Worm (Caenorhabditis elegans) whole organism, early embryonic: ENCODE measurements around the gene dos-2.

Experiments
- B0310.2 ChIP-seq: sonication (generic microtip); optimal IDR thresholded peaks from 2 replicates; lab custom pipeline; 2016; ENCODE audit warnings: mild to moderate bottlenecking, missing genetic modification characterization, missing compliant biosample characterization
- F13C5.2 ChIP-seq: sonication (generic microtip); optimal IDR thresholded peaks from 2 replicates; lab custom pipeline; 2017; ENCODE audit warnings: mild to moderate bottlenecking, missing genetic modification characterization, inconsistent platforms, missing compliant biosample characterization
- aly-1 ChIP-seq: sonication (generic microtip); optimal IDR thresholded peaks from 2 replicates; lab custom pipeline; 2016; ENCODE audit warnings: missing genetic modification characterization, missing compliant biosample characterization
- ama-1 ChIP-seq: fragments of 150-350 bp; optimal IDR thresholded peaks from 2 replicates; lab custom pipeline; 2014
- ceh-13 ChIP-seq: fragments of 200-800 bp; sonication (Bioruptor generic); optimal IDR thresholded peaks from 2 replicates; lab custom pipeline; 2018; ENCODE audit warnings: mild to moderate bottlenecking, missing genetic modification characterization, missing compliant biosample characterization
- ceh-36 ChIP-seq: sonication (generic microtip); optimal IDR thresholded peaks from 2 replicates; lab custom pipeline; 2016; ENCODE audit warnings: missing genetic modification characterization, inconsistent platforms, missing compliant biosample characterization
- ets-7 ChIP-seq: sonication (generic microtip); optimal IDR thresholded peaks from 2 replicates; lab custom pipeline; 2016; ENCODE audit warnings: missing genotype, missing genetic modification characterization, missing compliant biosample characterization
- flt-1 ChIP-seq: fragments of 200-800 bp; sonication (Bioruptor generic); IDR thresholded peaks from 2 replicates; pipeline ENCODE4 v1.3.6; 2022; ENCODE audit warnings: missing genetic modification characterization, missing compliant biosample characterization
- hmbx-1 ChIP-seq: sonication (generic microtip); optimal IDR thresholded peaks from 2 replicates; lab custom pipeline; 2016; ENCODE audit warnings: mild to moderate bottlenecking, missing genetic modification characterization, missing compliant biosample characterization
- hmg-4 ChIP-seq: fragments of 200-800 bp; sonication (Bioruptor generic); optimal IDR thresholded peaks from 2 replicates; lab custom pipeline; 2018; ENCODE audit warnings: mild to moderate bottlenecking, missing genetic modification characterization, missing compliant biosample characterization
- hnd-1 ChIP-seq: sonication (generic microtip); optimal IDR thresholded peaks from 2 replicates; lab custom pipeline; 2016; ENCODE audit warnings: missing genetic modification characterization, missing compliant biosample characterization
- pes-1 ChIP-seq: fragments of 200-800 bp; sonication (Bioruptor generic); IDR thresholded peaks from 2 replicates; pipeline ENCODE4 v1.3.6; 2022; ENCODE audit warnings: missing genetic modification reagents, missing genetic modification characterization, missing compliant biosample characterization
- scrt-1 ChIP-seq: fragments of 200-800 bp; sonication (Bioruptor generic); IDR thresholded peaks from 2 replicates; pipeline ENCODE4 v1.3.6; 2022; ENCODE audit warnings: missing genetic modification characterization, missing compliant biosample characterization
- sea-1 ChIP-seq: fragments of 200-800 bp; sonication (Bioruptor generic); conservative IDR thresholded peaks from 2 replicates; pipeline ENCODE4 v1.3.6; 2022; ENCODE audit warnings: missing genetic modification characterization, missing compliant biosample characterization
- tbx-11 ChIP-seq: fragments of 200-800 bp; sonication (Bioruptor generic); IDR thresholded peaks from 2 replicates; pipeline ENCODE4 v1.3.6; 2022; ENCODE audit warnings: missing genetic modification characterization, missing compliant biosample characterization
- tbx-37 ChIP-seq: fragments of 200-800 bp; sonication (Bioruptor generic); conservative IDR thresholded peaks from 2 replicates; pipeline ENCODE4 v1.3.6; 2022; ENCODE audit warnings: missing genetic modification reagents, missing genetic modification characterization, missing compliant biosample characterization
- tra-4 ChIP-seq: sonication (generic microtip); optimal IDR thresholded peaks from 2 replicates; lab custom pipeline; 2017; ENCODE audit warnings: missing genetic modification characterization, missing compliant biosample characterization

Gene dos-2

DNA sequence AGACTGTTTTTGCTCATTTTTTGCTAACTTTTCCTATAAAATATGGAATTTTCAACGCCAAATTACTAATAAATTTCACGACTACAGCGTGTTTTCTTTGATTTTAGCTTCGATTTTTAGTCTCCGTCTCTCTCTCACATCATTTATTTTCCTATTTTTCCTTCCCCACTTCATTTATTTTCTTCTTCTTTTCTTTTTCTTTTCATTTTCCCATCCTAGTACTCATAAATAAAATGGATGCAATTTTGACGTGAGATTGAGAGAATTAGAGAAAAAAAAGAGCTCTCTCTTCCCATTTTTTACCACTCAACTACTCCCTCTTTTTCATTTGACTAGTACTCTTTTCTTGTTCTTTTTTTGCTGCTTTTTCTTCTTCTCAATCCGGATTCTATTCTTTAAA, 15.8 kb upstream of the dos-2 start:
- TF ChIP-seq aly-1 (tag; lab: Kevin White, UChicago), result no peak
- TF ChIP-seq tra-4 (tag; lab: Kevin White, UChicago), result no peak
- no peak for TF ChIP-seq pes-1 (GFP tag; lab: Robert Waterston, UW)

DNA sequence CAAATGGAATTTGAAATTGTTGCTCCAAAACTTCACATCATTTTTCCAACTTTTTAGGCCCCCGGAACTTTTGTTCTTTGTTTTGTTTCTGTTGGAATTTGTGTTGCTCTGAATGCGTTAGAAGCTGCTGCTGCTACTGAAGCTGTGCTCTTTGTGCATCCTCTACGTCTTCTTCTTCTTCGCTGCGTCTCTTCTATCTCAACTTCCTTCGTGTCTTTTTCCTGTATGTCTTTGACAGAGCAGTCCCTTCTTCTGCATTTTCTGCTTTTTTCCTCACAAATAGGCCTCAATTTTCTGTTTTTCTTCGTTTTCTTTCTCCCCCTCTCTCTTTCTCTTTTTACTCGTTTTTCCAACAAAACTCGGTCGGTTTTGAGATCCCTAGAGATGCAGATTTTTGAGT, 14.8 kb upstream of the dos-2 start:
- TF ChIP-seq pes-1 (GFP tag; lab: Robert Waterston, UW) (no peak), hmbx-1 (tag; lab: Kevin White, UChicago) (no peak), tra-4 (tag; lab: Kevin White, UChicago) (no peak), B0310.2 (tag; lab: Kevin White, UChicago) (no peak), ama-1 (lab: Kevin White, UChicago) (no peak), sea-1 (GFP tag; lab: Robert Waterston, UW) (no peak), aly-1 (tag; lab: Kevin White, UChicago) (no peak)

DNA sequence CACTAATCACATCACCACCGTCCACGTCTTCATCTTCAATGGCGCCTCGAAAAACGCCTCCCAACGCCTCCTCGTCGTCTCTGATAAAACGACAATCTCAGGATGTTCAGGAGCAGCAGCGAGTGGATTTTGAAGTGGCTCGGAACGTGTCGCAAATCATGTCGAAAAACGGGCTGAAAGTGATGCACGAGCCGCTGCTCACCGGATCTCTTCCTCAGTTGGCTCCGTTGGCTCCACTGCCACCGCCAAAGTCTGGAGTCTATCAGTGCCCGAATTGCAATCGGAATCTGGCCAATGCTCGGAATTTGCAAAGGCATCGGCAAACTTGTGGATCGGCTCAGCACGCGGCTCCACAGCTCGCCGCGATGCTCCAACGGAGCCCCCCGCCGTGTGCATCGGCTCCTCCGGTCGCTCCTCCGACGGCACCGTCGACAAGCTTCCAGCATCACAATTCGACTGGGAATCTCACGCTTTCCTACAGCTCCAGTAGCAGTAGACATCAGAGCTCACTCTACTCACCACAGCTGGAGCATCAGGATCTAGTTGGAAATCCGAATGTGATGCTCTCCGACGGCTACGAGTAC, 11.6 kb upstream of the dos-2 start:
- TF ChIP-seq ceh-36 (tag; lab: Kevin White, UChicago) (no peak), pes-1 (GFP tag; lab: Robert Waterston, UW) (no peak), hnd-1 (tag; lab: Kevin White, UChicago) (no peak), hmbx-1 (tag; lab: Kevin White, UChicago) (no peak), ets-7 (tag; lab: Kevin White, UChicago) (no peak), tbx-37 (no peak), aly-1 (tag; lab: Kevin White, UChicago) (no peak), tbx-11 (GFP tag; lab: Robert Waterston, UW) (no peak), tra-4 (tag; lab: Kevin White, UChicago) (no peak), B0310.2 (tag; lab: Kevin White, UChicago) (no peak), hmg-4 (GFP tag; lab: Kevin White, UChicago) (no peak), ceh-13 (no peak), sea-1 (GFP tag; lab: Robert Waterston, UW) (no peak), F13C5.2 (no peak)

DNA sequence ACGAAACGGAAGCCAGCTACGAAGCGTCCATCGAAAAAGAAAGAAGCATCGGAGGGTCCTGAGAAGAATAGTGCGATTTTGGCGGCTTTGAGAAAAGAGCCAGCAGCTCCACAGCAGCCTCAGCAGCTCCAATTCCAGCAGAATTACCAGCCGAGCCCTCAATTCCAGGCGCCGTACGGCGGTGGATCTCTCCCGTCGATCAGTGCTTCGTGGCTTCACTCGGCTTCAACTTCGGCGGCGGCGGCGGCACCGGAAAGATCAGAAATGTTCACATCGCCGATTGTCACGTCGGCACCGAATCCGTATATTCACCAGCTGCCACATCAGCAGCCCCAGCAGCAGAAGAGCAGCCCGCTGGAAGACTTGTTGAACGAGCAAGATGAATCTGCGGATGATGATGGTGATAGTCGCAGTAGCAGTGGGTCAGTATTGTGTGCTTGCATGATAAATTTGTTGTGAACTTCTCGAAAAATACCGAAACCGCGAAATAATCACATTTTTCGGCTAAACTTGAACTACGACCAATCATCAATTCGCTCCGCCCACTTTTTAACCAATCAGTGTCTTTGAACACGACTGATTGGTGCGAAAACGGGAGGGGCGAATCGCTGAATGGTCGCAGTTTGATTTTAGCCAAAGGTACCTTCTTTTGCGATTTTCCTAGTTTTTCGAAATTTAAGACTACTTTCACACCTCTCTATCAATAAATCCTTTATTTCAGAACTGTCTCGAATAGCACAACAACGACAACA, 10.2 kb upstream of the dos-2 start:
- TF ChIP-seq hmbx-1 (tag; lab: Kevin White, UChicago) (no peak), flt-1 (GFP tag; lab: Robert Waterston, UW) (no peak)

DNA sequence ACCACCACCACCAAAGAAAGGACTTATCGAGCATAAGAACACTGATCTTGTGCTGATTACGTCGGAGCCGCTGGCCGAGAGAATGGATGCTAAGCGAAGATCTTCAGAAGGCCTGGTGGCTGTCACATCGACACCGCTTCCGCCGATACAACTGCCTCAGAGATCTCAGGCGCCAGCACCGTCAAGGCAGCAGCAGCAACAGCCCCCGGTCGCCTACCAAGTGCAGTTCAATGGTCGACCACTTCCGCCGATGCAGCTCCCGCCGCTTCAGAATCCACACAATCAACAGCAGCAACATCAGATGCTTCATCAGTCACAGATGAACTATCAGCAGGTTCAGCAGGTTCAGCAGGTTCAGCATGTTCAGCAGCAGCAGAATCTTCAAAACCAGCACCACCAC, 9.0 kb upstream of the dos-2 start:
- TF ChIP-seq ama-1 (lab: Kevin White, UChicago) (no peak), B0310.2 (tag; lab: Kevin White, UChicago) (no peak), flt-1 (GFP tag; lab: Robert Waterston, UW) (no peak), F13C5.2 (no peak), pes-1 (GFP tag; lab: Robert Waterston, UW) (no peak), tbx-11 (GFP tag; lab: Robert Waterston, UW) (no peak), hmg-4 (GFP tag; lab: Kevin White, UChicago) (no peak)

DNA sequence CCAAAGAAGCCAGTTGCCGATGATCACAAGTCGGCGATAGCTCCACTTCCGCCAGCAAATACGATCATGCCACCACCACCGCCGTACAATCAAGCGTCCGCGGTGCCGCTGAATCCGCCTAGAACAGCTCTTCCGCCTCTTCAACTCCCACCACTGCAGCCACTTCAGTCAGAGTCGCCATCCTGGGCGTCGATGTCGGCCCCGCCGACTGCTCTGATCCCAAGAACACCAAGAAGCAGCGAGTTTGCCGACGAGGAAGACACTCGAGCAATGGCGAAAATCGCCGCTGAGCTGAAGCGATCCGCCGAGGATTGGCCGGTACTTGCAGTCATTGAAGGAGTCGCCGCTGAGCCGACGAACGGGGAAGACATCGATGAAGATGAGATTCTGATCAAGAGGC, 8.0 kb upstream of the dos-2 start:
- TF ChIP-seq pes-1 (GFP tag; lab: Robert Waterston, UW), result peak; percentile 39; the same call in 1 of the 2 replicates
- no peak for TF ChIP-seq tra-4 (tag; lab: Kevin White, UChicago)
- TF ChIP-seq ceh-13, result no peak

DNA sequence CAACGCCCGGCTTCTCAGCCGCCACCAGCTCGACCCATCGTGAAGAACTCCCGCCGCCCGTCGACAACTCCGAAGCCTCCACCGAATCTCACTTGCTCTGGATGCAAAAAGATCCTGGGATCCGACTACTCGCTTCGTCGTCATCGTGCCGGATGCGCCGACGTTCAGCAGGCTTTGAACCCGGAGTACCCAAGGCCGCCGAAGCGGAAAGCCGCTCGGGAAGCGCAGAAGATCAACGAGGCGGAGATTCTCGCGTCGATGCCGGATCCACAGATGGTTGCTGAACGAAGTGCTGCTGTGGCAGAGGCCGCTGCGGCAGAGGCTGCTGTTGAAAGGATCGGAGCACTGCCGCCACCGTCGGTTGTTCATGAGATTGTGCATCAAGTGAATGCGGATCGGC, 7.2 kb upstream of the dos-2 start:
- TF ChIP-seq aly-1 (tag; lab: Kevin White, UChicago) (peak; percentile 41), sea-1 (GFP tag; lab: Robert Waterston, UW) (no peak), tbx-37 (0 out of 2 replicates have a peak, but pooled peaks have one; percentile 12)

DNA sequence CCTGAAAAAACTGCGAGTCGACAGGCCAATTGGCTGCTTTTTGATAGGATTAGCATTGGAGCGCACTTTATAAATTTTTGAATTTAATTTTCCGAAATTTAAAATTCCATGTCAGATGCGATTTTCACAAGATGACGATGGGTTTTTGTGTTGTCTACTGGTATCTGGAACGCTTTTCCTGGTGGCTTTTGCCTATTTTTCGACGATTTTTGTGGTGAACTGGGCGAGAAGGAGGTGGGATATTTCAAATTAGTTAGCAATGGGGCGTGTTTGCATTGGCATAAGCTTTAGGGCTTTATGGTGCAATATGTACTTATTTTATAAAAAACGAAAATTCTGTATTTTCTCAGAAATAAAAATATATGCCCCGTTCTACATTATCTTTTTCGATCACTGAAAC, 3.9 kb upstream of the dos-2 start, which contains the start of gene K10G6.9:
K10G6.9 (plus strand) TSS at position 110 of the 400 bp plus-strand sequence.
- no peak for TF ChIP-seq ceh-36 (tag; lab: Kevin White, UChicago)
- no peak for TF ChIP-seq sea-1 (GFP tag; lab: Robert Waterston, UW)
- no peak for TF ChIP-seq flt-1 (GFP tag; lab: Robert Waterston, UW)
- no peak for TF ChIP-seq hmbx-1 (tag; lab: Kevin White, UChicago)
- TF ChIP-seq F13C5.2, result no peak
- no peak for TF ChIP-seq hmg-4 (GFP tag; lab: Kevin White, UChicago)
- TF ChIP-seq tbx-11 (GFP tag; lab: Robert Waterston, UW), result no peak
- no peak for TF ChIP-seq pes-1 (GFP tag; lab: Robert Waterston, UW)
- TF ChIP-seq tra-4 (tag; lab: Kevin White, UChicago), result no peak
- no peak for TF ChIP-seq tbx-37
- no peak for TF ChIP-seq B0310.2 (tag; lab: Kevin White, UChicago)
- TF ChIP-seq scrt-1 (GFP tag; lab: Robert Waterston, UW), result no peak
